Fruit fly (Drosophila melanogaster) whole organism, embryonic: Measurements from ENCODE around the gene spn-B.

ENCODE experiments used
- Atf-2 ChIP-seq: fragments of 200-800 bp; sonication (Bioruptor generic); optimal IDR thresholded peaks from 2 replicates; lab custom pipeline; 2016; ENCODE audit warnings: missing biosample characterization, missing genetic modification characterization
- BEAF-32 ChIP-seq: fragments of 200-800 bp; sonication (Bioruptor generic); optimal IDR thresholded peaks from 3 replicates; lab custom pipeline; 2017; ENCODE audit warnings: missing biosample characterization, missing genetic modification characterization, mild to moderate bottlenecking, moderate library complexity, missing genetic modification reagents
- CG10321 ChIP-seq: fragments of 200-800 bp; sonication (Bioruptor generic); IDR thresholded peaks from 2 replicates; pipeline ENCODE4 v1.3.6; 2022; ENCODE audit warnings: missing biosample characterization, missing genetic modification characterization
- CG11560 ChIP-seq: fragments of 200-800 bp; sonication (Bioruptor generic); IDR thresholded peaks from 3 replicates; pipeline ENCODE4 v1.3.6; 2022; ENCODE audit warnings: missing biosample characterization, missing genetic modification characterization
- CG12219 ChIP-seq: fragments of 200-800 bp; sonication (Bioruptor generic); optimal IDR thresholded peaks from 3 replicates; lab custom pipeline; 2018; ENCODE audit warnings: missing biosample characterization, mild to moderate bottlenecking, missing genetic modification characterization
- CG12744 ChIP-seq: fragments of 200-800 bp; sonication (Bioruptor generic); optimal IDR thresholded peaks from 2 replicates; lab custom pipeline; 2016; ENCODE audit warnings: missing biosample characterization, missing genetic modification characterization
- CG14965 ChIP-seq: fragments of 200-800 bp; sonication (Bioruptor generic); optimal IDR thresholded peaks from 2 replicates; lab custom pipeline; 2016; ENCODE audit warnings: missing biosample characterization, missing genetic modification characterization, borderline replicate concordance
- CG2116 ChIP-seq: fragments of 200-800 bp; sonication (Bioruptor generic); optimal IDR thresholded peaks from 3 replicates; lab custom pipeline; 2018; ENCODE audit warnings: missing biosample characterization, mild to moderate bottlenecking, missing genetic modification characterization
- CG2678 ChIP-seq: fragments of 200-800 bp; sonication (Bioruptor generic); optimal IDR thresholded peaks from 3 replicates; lab custom pipeline; 2019; ENCODE audit warnings: missing biosample characterization, mild to moderate bottlenecking, missing genetic modification characterization, moderate library complexity
- CG33213 ChIP-seq: fragments of 200-800 bp; sonication (Bioruptor generic); optimal IDR thresholded peaks from 3 replicates; lab custom pipeline; 2016; ENCODE audit warnings: missing biosample characterization, missing genetic modification characterization
- CG34376 ChIP-seq: fragments of 200-800 bp; sonication (Bioruptor generic); optimal IDR thresholded peaks from 2 replicates; lab custom pipeline; 2018; ENCODE audit warnings: missing biosample characterization, mild to moderate bottlenecking, missing genetic modification characterization
- CG34422 ChIP-seq: fragments of 200-800 bp; sonication (Bioruptor generic); IDR thresholded peaks from 3 replicates; pipeline ENCODE4 v1.3.6; 2022; ENCODE audit warnings: missing biosample characterization, missing genetic modification characterization
- CG4282 ChIP-seq: fragments of 200-800 bp; sonication (Bioruptor generic); optimal IDR thresholded peaks from 2 replicates; lab custom pipeline; 2016; ENCODE audit warnings: missing biosample characterization, missing genetic modification characterization
- CG4360 ChIP-seq: fragments of 200-800 bp; sonication (Bioruptor generic); IDR thresholded peaks from 2 replicates; pipeline ENCODE4 v1.3.6; 2022; ENCODE audit warnings: missing biosample characterization, missing genetic modification characterization
- CG5180 ChIP-seq: fragments of 200-800 bp; sonication (Bioruptor generic); optimal IDR thresholded peaks from 3 replicates; lab custom pipeline; 2017; ENCODE audit warnings: missing biosample characterization, missing genetic modification characterization, mild to moderate bottlenecking, moderate library complexity, missing genetic modification reagents
- CG6175 ChIP-seq: fragments of 200-800 bp; sonication (Bioruptor generic); IDR thresholded peaks from 3 replicates; pipeline ENCODE4 v1.3.6; 2022; ENCODE audit warnings: missing biosample characterization, missing genetic modification characterization
- CG6689 ChIP-seq: fragments of 200-800 bp; sonication (Bioruptor generic); IDR thresholded peaks from 2 replicates; pipeline ENCODE4 v1.3.6; 2022; ENCODE audit warnings: missing biosample characterization, missing genetic modification characterization
- CG6791 ChIP-seq: fragments of 200-800 bp; sonication (Bioruptor generic); IDR thresholded peaks from 3 replicates; pipeline ENCODE4 v1.3.6; 2022; ENCODE audit warnings: missing biosample characterization, missing genetic modification characterization; ENCODE audit not compliant: partially characterized antibody
- CG7556 ChIP-seq: fragments of 200-800 bp; sonication (Bioruptor generic); optimal IDR thresholded peaks from 2 replicates; lab custom pipeline; 2017; ENCODE audit warnings: missing biosample characterization, mild to moderate bottlenecking, missing genetic modification characterization
- CG7839 ChIP-seq: fragments of 200-800 bp; sonication (Bioruptor generic); optimal IDR thresholded peaks from 3 replicates; lab custom pipeline; 2018; ENCODE audit warnings: missing biosample characterization, mild to moderate bottlenecking, missing genetic modification characterization, moderate library complexity
- CG7987 ChIP-seq: fragments of 200-800 bp; sonication (Bioruptor generic); optimal IDR thresholded peaks from 2 replicates; lab custom pipeline; 2018; ENCODE audit warnings: missing biosample characterization, mild to moderate bottlenecking, missing genetic modification characterization, moderate library complexity
- Camta ChIP-seq: fragments of 200-800 bp; sonication (Bioruptor generic); optimal IDR thresholded peaks from 2 replicates; lab custom pipeline; 2016; ENCODE audit warnings: missing biosample characterization, missing genetic modification characterization
- Dip2 ChIP-seq: fragments of 200-800 bp; sonication (Bioruptor generic); IDR thresholded peaks from 2 replicates; pipeline ENCODE4 v1.3.6; 2022; ENCODE audit warnings: missing biosample characterization, missing genetic modification characterization
- Eip74EF ChIP-seq, 2 experiments: fragments of 200-800 bp in 1 of 2; fragments of >200 bp in 1 of 2; sonication (Bioruptor generic) in 1 of 2; optimal IDR thresholded peaks; 2 replicates each; lab custom pipeline; 2017 to 2019; ENCODE audit warnings: missing biosample characterization in 2 of 2, missing genetic modification characterization in 2 of 2, mild to moderate bottlenecking in 1 of 2, moderate library complexity in 1 of 2
- H15 ChIP-seq: fragments of 200-800 bp; sonication (Bioruptor generic); IDR thresholded peaks from 3 replicates; pipeline ENCODE4 v1.3.6; 2022; ENCODE audit warnings: missing biosample characterization, missing genetic modification characterization
- Sry-β ChIP-seq: fragments of 200-800 bp; sonication (Bioruptor generic); optimal IDR thresholded peaks from 2 replicates; lab custom pipeline; 2018; ENCODE audit warnings: missing biosample characterization, mild to moderate bottlenecking, missing genetic modification characterization, moderate library complexity
- ap ChIP-seq: fragments of 200-800 bp; sonication (Bioruptor generic); IDR thresholded peaks from 2 replicates; pipeline ENCODE4 v1.3.6; 2022; ENCODE audit warnings: missing biosample characterization, missing genetic modification characterization
- ase ChIP-seq: fragments of 200-800 bp; sonication (Bioruptor generic); IDR thresholded peaks from 3 replicates; pipeline ENCODE4 v1.3.6; 2022; ENCODE audit warnings: missing biosample characterization, missing genetic modification characterization
- bcd ChIP-seq: fragments of 200-800 bp; sonication (Bioruptor generic); optimal IDR thresholded peaks from 2 replicates; lab custom pipeline; 2017; ENCODE audit warnings: missing biosample characterization, mild to moderate bottlenecking, missing genetic modification characterization
- chif ChIP-seq, 2 experiments: fragments of 200-800 bp; sonication (Bioruptor generic); optimal IDR thresholded peaks; 3 replicates each; lab custom pipeline; 2016; ENCODE audit warnings: missing biosample characterization in 2 of 2, missing genetic modification characterization in 2 of 2
- chinmo ChIP-seq: fragments of 200-800 bp; sonication (Bioruptor generic); IDR thresholded peaks from 4 replicates; pipeline ENCODE4 v1.3.6; 2022; ENCODE audit warnings: missing biosample characterization, missing genetic modification characterization; ENCODE audit not compliant: partially characterized antibody
- dimm ChIP-seq: fragments of 200-800 bp; sonication (Bioruptor generic); IDR thresholded peaks from 2 replicates; pipeline ENCODE4 v1.3.6; 2022; ENCODE audit warnings: missing biosample characterization, missing genetic modification characterization
- fd102C ChIP-seq: fragments of 200-800 bp; sonication (Bioruptor generic); optimal IDR thresholded peaks from 2 replicates; lab custom pipeline; 2018; ENCODE audit warnings: missing biosample characterization, mild to moderate bottlenecking, missing genetic modification characterization, moderate library complexity
- fd64A ChIP-seq: fragments of 200-800 bp; sonication (Bioruptor generic); optimal IDR thresholded peaks from 3 replicates; lab custom pipeline; 2018; ENCODE audit warnings: missing biosample characterization, mild to moderate bottlenecking, missing genetic modification characterization
- ftz-f1 ChIP-seq: fragments of 200-800 bp; sonication (Bioruptor generic); optimal IDR thresholded peaks from 2 replicates; lab custom pipeline; 2016; ENCODE audit warnings: missing biosample characterization, missing genetic modification characterization
- gem ChIP-seq: fragments of 200-800 bp; sonication (Bioruptor generic); optimal IDR thresholded peaks from 2 replicates; lab custom pipeline; 2019; ENCODE audit warnings: missing biosample characterization, mild to moderate bottlenecking, missing genetic modification characterization, moderate library complexity
- gsb ChIP-seq: fragments of 200-800 bp; sonication (Bioruptor generic); IDR thresholded peaks from 2 replicates; pipeline ENCODE4 v1.3.6; 2022; ENCODE audit warnings: missing biosample characterization, missing genetic modification characterization
- jumu ChIP-seq: fragments of 200-800 bp; sonication (Bioruptor generic); optimal IDR thresholded peaks from 3 replicates; lab custom pipeline; 2016; ENCODE audit warnings: missing biosample characterization, missing genetic modification characterization
- lola ChIP-seq, 3 experiments: fragments of >200 bp in 2 of 3; fragments of 200-800 bp in 1 of 3; sonication (Bioruptor generic) in 1 of 3; optimal IDR thresholded peaks; 2 replicates each; lab custom pipeline; 2017 to 2019; ENCODE audit warnings: missing biosample characterization in 3 of 3, missing genetic modification characterization in 3 of 3, mild to moderate bottlenecking in 1 of 3, moderate library complexity in 1 of 3
- pnt ChIP-seq: fragments of 200-800 bp; sonication (Bioruptor generic); optimal IDR thresholded peaks from 3 replicates; lab custom pipeline; 2016; ENCODE audit warnings: missing biosample characterization, missing genetic modification characterization
- psq ChIP-seq: fragments of 200-800 bp; sonication (Bioruptor generic); optimal IDR thresholded peaks from 2 replicates; lab custom pipeline; 2017; ENCODE audit warnings: missing biosample characterization, missing genetic modification characterization
- sc ChIP-seq, 3 experiments: fragments of >200 bp in 2 of 3; fragments of 200-800 bp in 1 of 3; sonication (Bioruptor generic) in 1 of 3; optimal IDR thresholded peaks; 2 replicates in 2 of 3; 3 replicates in 1 of 3; lab custom pipeline; 2017; ENCODE audit warnings: mild to moderate bottlenecking in 1 of 3, missing biosample characterization in 1 of 3, missing genetic modification characterization in 1 of 3, missing genetic modification reagents in 1 of 3
- sd ChIP-seq: fragments of 200-800 bp; sonication (Bioruptor generic); optimal IDR thresholded peaks from 3 replicates; lab custom pipeline; 2018; ENCODE audit warnings: missing biosample characterization, mild to moderate bottlenecking, missing genetic modification characterization, moderate library complexity
- slbo ChIP-seq: fragments of 200-800 bp; sonication (Bioruptor generic); IDR thresholded peaks from 2 replicates; pipeline ENCODE4 v1.3.6; 2022; ENCODE audit warnings: missing biosample characterization, missing genetic modification characterization
- stwl ChIP-seq: fragments of 200-800 bp; sonication (Bioruptor generic); optimal IDR thresholded peaks from 3 replicates; lab custom pipeline; 2018; ENCODE audit warnings: missing biosample characterization, mild to moderate bottlenecking, missing genetic modification characterization, moderate library complexity
- trh ChIP-seq: fragments of 200-800 bp; sonication (Bioruptor generic); optimal IDR thresholded peaks from 2 replicates; lab custom pipeline; 2016; ENCODE audit warnings: missing biosample characterization, missing genetic modification characterization
- twi ChIP-seq: fragments of 200-800 bp; optimal IDR thresholded peaks from 2 replicates; lab custom pipeline; 2019; ENCODE audit warnings: missing biosample characterization, mild to moderate bottlenecking, missing genetic modification characterization, moderate library complexity
- zf30C ChIP-seq: fragments of 200-800 bp; sonication (Bioruptor generic); optimal IDR thresholded peaks from 3 replicates; lab custom pipeline; 2018; ENCODE audit warnings: missing biosample characterization, mild to moderate bottlenecking, missing genetic modification characterization

spn-B gene

dm6 chr3R:14288669-14289383 lies 39.0 kb upstream of the spn-B start, which contains the start of gene red (continued):
- peak; percentile 74 for TF ChIP-seq gsb
- TF ChIP-seq gem (tag; lab: Kevin White, UChicago) = peak; percentile 85
- TF ChIP-seq trh (GFP tag; lab: Kevin White, UChicago) = no peak
- TF ChIP-seq ase (GFP tag; lab: Robert Waterston, UW) = peak; percentile 57; the same call in 1 of the 3 replicates
- TF ChIP-seq fd64A (GFP tag; lab: Kevin White, UChicago) = peak; percentile 45
- TF ChIP-seq Sry-β (GFP tag; lab: Kevin White, UChicago) = no peak
- TF ChIP-seq CG4282 (GFP tag; lab: Kevin White, UChicago) = no peak
- 0 out of 2 replicates have a peak, but pooled peaks have one; percentile 10 for TF ChIP-seq CG4360 (GFP tag; lab: Robert Waterston, UW)
- peak; percentile 67 for TF ChIP-seq CG6689
- 0 out of 2 replicates have a peak, but pooled peaks have one; percentile 38 for TF ChIP-seq ap
- peak; percentile 84 for TF ChIP-seq CG7839 (tag; lab: Kevin White, UChicago)
- TF ChIP-seq Atf-2 (GFP tag; lab: Kevin White, UChicago) = peak; percentile 14
- TF ChIP-seq chinmo (GFP tag; lab: Robert Waterston, UW) = peak; percentile 90
- TF ChIP-seq CG11560 (tag; lab: Robert Waterston, UW) = peak; percentile 43; the same call in 1 of the 3 replicates
- peak; percentile 79 for TF ChIP-seq CG7556 (GFP tag; lab: Kevin White, UChicago)
- TF ChIP-seq twi = no peak
- TF ChIP-seq CG34376 (GFP tag; lab: Kevin White, UChicago) = peak; percentile 98
- TF ChIP-seq BEAF-32 (GFP tag; lab: Kevin White, UChicago) = no peak
- peak; percentile 90 for TF ChIP-seq CG2678
- peak; percentile 58 for TF ChIP-seq CG12219 (GFP tag; lab: Kevin White, UChicago)
- peak; percentile 80 for TF ChIP-seq slbo (GFP tag; lab: Robert Waterston, UW)
- TF ChIP-seq stwl (tag; lab: Kevin White, UChicago) = no peak
- no peak for TF ChIP-seq ftz-f1 (GFP tag; lab: Kevin White, UChicago)
- peak; percentile 61 for TF ChIP-seq sd (tag; lab: Kevin White, UChicago)
- TF ChIP-seq lola (GFP tag; optimal IDR thresholded peaks at IDR 0.05; lab: Kevin White, UChicago) = peak in 1 of 3 experiments; percentile 35
- no peak for TF ChIP-seq Dip2 (GFP tag; lab: Robert Waterston, UW)
- no peak for TF ChIP-seq dimm (GFP tag; lab: Robert Waterston, UW)
- TF ChIP-seq CG5180 (GFP tag; lab: Kevin White, UChicago) = peak; percentile 92
- TF ChIP-seq CG6175 (GFP tag; lab: Robert Waterston, UW) = 0 out of 3 replicates have a peak, but pooled peaks have one; percentile 27
- TF ChIP-seq CG7987 (GFP tag; lab: Kevin White, UChicago) = peak; percentile 13
- peak; percentile 78 for TF ChIP-seq bcd (GFP tag; lab: Kevin White, UChicago)
- no peak for TF ChIP-seq pnt
- peak in 1 of 2 experiments; percentile 56 for TF ChIP-seq Eip74EF (GFP tag; optimal IDR thresholded peaks at IDR 0.05; lab: Kevin White, UChicago)
- TF ChIP-seq psq (GFP tag; lab: Kevin White, UChicago) = no peak
- peak; percentile 1 for TF ChIP-seq CG12744
- TF ChIP-seq Camta = peak; percentile 36
- peak; percentile 47 for TF ChIP-seq jumu (GFP tag; lab: Kevin White, UChicago)
- peak; percentile 7; the same call in 1 of the 3 replicates for TF ChIP-seq CG34422 (GFP tag; lab: Robert Waterston, UW)
- no peak; the same call in 2 of the 3 replicates for TF ChIP-seq H15 (GFP tag; lab: Robert Waterston, UW)
- TF ChIP-seq fd102C (GFP tag; lab: Kevin White, UChicago) = no peak
- TF ChIP-seq CG14965 (GFP tag; lab: Kevin White, UChicago) = no peak
- TF ChIP-seq chif (GFP tag; optimal IDR thresholded peaks at IDR 0.05; lab: Kevin White, UChicago) = peak; percentile 43 to 45
- no peak for TF ChIP-seq CG10321 (GFP tag; lab: Robert Waterston, UW)
- peak; percentile 24 for TF ChIP-seq CG2116 (GFP tag; lab: Kevin White, UChicago)
- TF ChIP-seq sc (optimal IDR thresholded peaks at IDR 0.05; lab: Kevin White, UChicago) = no peak
- no peak for TF ChIP-seq sc (GFP tag; optimal IDR thresholded peaks at IDR 0.05; lab: Kevin White, UChicago)
- TF ChIP-seq CG6791 (GFP tag; lab: Robert Waterston, UW) = no peak; the same call in 2 of the 3 replicates
- TF ChIP-seq CG33213 (GFP tag; lab: Kevin White, UChicago) = no peak
- no peak for TF ChIP-seq zf30C
